Fruit fly (Drosophila melanogaster) whole organism, embryonic: ENCODE data around the gene CG10035.

Experiments used
- Antp ChIP-seq: fragments of 200-800 bp; sonication (Bioruptor generic); optimal IDR thresholded peaks from 3 replicates; lab custom pipeline; 2016; ENCODE audit warnings: missing biosample characterization, missing genetic modification characterization
- CG11247 ChIP-seq: fragments of 200-800 bp; sonication (Bioruptor generic); IDR thresholded peaks from 2 replicates; pipeline ENCODE4 v1.3.6; 2022; ENCODE audit warnings: missing biosample characterization, missing genetic modification characterization
- CG15269 ChIP-seq: fragments of 200-800 bp; sonication (Bioruptor generic); optimal IDR thresholded peaks from 2 replicates; lab custom pipeline; 2018; ENCODE audit warnings: missing biosample characterization, mild to moderate bottlenecking, missing genetic modification characterization, moderate library complexity
- CG4617 ChIP-seq: fragments of 200-800 bp; sonication (Bioruptor generic); optimal IDR thresholded peaks from 3 replicates; lab custom pipeline; 2016; ENCODE audit warnings: missing biosample characterization, missing genetic modification characterization, borderline replicate concordance
- CG4707 ChIP-seq: fragments of 200-800 bp; sonication (Bioruptor generic); optimal IDR thresholded peaks from 2 replicates; lab custom pipeline; 2018; ENCODE audit warnings: missing biosample characterization, mild to moderate bottlenecking, missing genetic modification characterization, moderate library complexity
- Dbx ChIP-seq: fragments of 200-800 bp; sonication (Bioruptor generic); IDR thresholded peaks from 3 replicates; pipeline ENCODE4 v1.3.6; 2022; ENCODE audit warnings: missing biosample characterization, missing genetic modification characterization
- HLH54F ChIP-seq: fragments of 200-800 bp; sonication (Bioruptor generic); optimal IDR thresholded peaks from 3 replicates; lab custom pipeline; 2016; ENCODE audit warnings: missing biosample characterization, missing genetic modification characterization
- MTF-1 ChIP-seq: fragments of 200-800 bp; sonication (Bioruptor generic); optimal IDR thresholded peaks from 2 replicates; lab custom pipeline; 2018; ENCODE audit warnings: missing biosample characterization, mild to moderate bottlenecking, missing genetic modification characterization, borderline replicate concordance
- Mrtf ChIP-seq: fragments of 200-800 bp; sonication (Bioruptor generic); IDR thresholded peaks from 3 replicates; pipeline ENCODE4 v1.3.6; 2022; ENCODE audit warnings: missing biosample characterization, missing genetic modification characterization
- fd102C ChIP-seq: fragments of 200-800 bp; sonication (Bioruptor generic); optimal IDR thresholded peaks from 2 replicates; lab custom pipeline; 2018; ENCODE audit warnings: missing biosample characterization, mild to moderate bottlenecking, missing genetic modification characterization, moderate library complexity
- sc ChIP-seq, 3 experiments: fragments of >200 bp in 2 of 3; fragments of 200-800 bp in 1 of 3; sonication (Bioruptor generic) in 1 of 3; optimal IDR thresholded peaks; 2 replicates in 2 of 3; 3 replicates in 1 of 3; lab custom pipeline; 2017; ENCODE audit warnings: mild to moderate bottlenecking in 1 of 3, missing biosample characterization in 1 of 3, missing genetic modification characterization in 1 of 3, missing genetic modification reagents in 1 of 3
- stwl ChIP-seq: fragments of 200-800 bp; sonication (Bioruptor generic); optimal IDR thresholded peaks from 3 replicates; lab custom pipeline; 2018; ENCODE audit warnings: missing biosample characterization, mild to moderate bottlenecking, missing genetic modification characterization, moderate library complexity

- TF ChIP-seq CG4617 (GFP tag; lab: Kevin White, UChicago) (no peak), CG4707 (GFP tag; lab: Kevin White, UChicago) (no peak), Dbx (GFP tag; lab: Robert Waterston, UW) (no peak), CG11247 (GFP tag; lab: Robert Waterston, UW) (no peak), Antp (GFP tag; lab: Kevin White, UChicago) (no peak), Mrtf (GFP tag; lab: Robert Waterston, UW) (no peak), CG15269 (tag; lab: Kevin White, UChicago) (no peak), MTF-1 (GFP tag; lab: Kevin White, UChicago) (no peak), sc (optimal IDR thresholded peaks at IDR 0.05; lab: Kevin White, UChicago) (no peak), sc (GFP tag; optimal IDR thresholded peaks at IDR 0.05; lab: Kevin White, UChicago) (no peak), HLH54F (GFP tag; lab: Kevin White, UChicago) (no peak), fd102C (GFP tag; lab: Kevin White, UChicago) (no peak), stwl (tag; lab: Kevin White, UChicago) (no peak)
Measured at dm6 chr3R:12345989-12346388, 36.5 kb downstream of the CG10035 start.
